Fruit fly (Drosophila melanogaster): ENCODE data around the gene Cht6.

DNA sequence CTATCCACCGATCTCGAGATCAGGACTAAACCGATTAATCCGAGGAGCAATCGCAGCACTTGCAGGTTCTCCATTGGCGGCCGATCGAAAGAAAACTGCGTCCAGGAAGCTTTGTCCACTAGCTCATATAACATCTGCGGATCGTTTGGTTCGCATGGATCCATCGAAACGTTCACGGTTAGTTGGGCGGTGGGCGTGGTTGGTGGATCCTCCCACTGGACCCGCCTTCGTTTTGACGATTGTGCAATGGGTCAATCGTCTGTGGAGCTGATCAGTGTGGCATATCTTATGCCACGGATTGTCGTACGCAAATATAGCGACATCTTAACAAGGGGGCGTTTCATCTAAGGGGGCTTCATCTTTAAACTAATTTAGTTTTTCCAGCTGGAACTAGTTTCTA is 36.2 kb upstream of the Cht6 start, which contains the start of gene CG15252:
- no peak for TF ChIP-seq CG7045 (GFP tag; optimal IDR thresholded peaks at IDR 0.05)
- TF ChIP-seq toe (GFP tag; optimal IDR thresholded peaks at IDR 0.05): no peak
- no peak for TF ChIP-seq ovo (GFP tag; optimal IDR thresholded peaks at IDR 0.05)
- no peak for TF ChIP-seq Mnt (GFP tag; optimal IDR thresholded peaks at IDR 0.05)
- TF ChIP-seq Hr96 (GFP tag; optimal IDR thresholded peaks at IDR 0.05): no peak
- no peak for TF ChIP-seq CG11617 (GFP tag; optimal IDR thresholded peaks at IDR 0.05)
- no peak for TF ChIP-seq CG7101 (tag; optimal IDR thresholded peaks at IDR 0.05)
- no peak for TF ChIP-seq kay (GFP tag; ENCODE audit: borderline replicate concordance)
- no peak for TF ChIP-seq CG33017 (tag; optimal IDR thresholded peaks at IDR 0.05)
- no peak for TF ChIP-seq Crg-1 (GFP tag; optimal IDR thresholded peaks at IDR 0.05)

All from whole organism, adult.